Worm (Caenorhabditis elegans): ENCODE data around the gene Y69A2AR.50.

DNA sequence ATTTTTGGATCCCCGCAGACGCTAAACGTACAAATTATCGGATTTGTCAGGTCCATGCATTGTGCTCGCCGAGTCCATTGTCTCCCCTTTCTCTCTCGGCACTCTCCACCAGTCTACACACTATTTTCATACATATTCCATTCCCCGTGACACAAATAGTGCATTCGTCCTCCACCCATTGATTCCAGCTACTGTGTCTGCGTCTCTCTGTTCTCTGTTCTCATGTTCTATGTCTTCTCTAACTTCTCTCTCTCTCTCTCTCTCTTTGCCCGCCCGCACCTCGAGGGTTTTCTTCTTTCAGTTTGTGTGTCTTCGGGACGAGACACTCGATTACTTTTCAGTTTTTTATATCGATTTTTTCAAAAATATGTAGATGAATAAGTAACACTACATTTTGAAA is 37.5 kb downstream of the Y69A2AR.50 start:
- TF ChIP-seq nhr-11 (tag; optimal IDR thresholded peaks at IDR 0.05) (peak; percentile 91), grh-1 (GFP tag; IDR thresholded peaks at IDR 0.05) (peak; percentile 50), hlh-17 (GFP tag; optimal IDR thresholded peaks at IDR 0.05; ENCODE audit: borderline replicate concordance) (no peak), nhr-28 (tag; optimal IDR thresholded peaks at IDR 0.05) (no peak), mdl-1 (tag; optimal IDR thresholded peaks at IDR 0.05) (peak in 1 of 2 experiments; percentile 93), lsy-2 (tag; optimal IDR thresholded peaks at IDR 0.05) (peak; percentile 84 to 89), tbx-2 (tag; optimal IDR thresholded peaks at IDR 0.05) (peak; percentile 86), skn-1 (tag; optimal IDR thresholded peaks at IDR 0.05) (peak; percentile 81), elt-2 (tag; optimal IDR thresholded peaks at IDR 0.05) (peak; percentile 12)
